Worm (Caenorhabditis elegans) whole organism, young adult: ENCODE data around the gene K02C4.3.

Experiments used
- B0035.1 ChIP-seq: sonication (generic microtip); optimal IDR thresholded peaks from 2 replicates; lab custom pipeline; 2016; ENCODE audit warnings: missing genetic modification characterization, mild to moderate bottlenecking, missing compliant biosample characterization, missing genotype, missing genetic modification reagents
- B0336.3 ChIP-seq: fragments of 200-800 bp; sonication (Bioruptor generic); IDR thresholded peaks from 2 replicates; pipeline ENCODE4 v1.3.6; 2022; ENCODE audit warnings: missing genetic modification characterization, missing compliant biosample characterization
- C17E4.6 ChIP-seq: fragments of 200-800 bp; sonication (Bioruptor generic); IDR thresholded peaks from 2 replicates; pipeline ENCODE4 v1.3.6; 2022; ENCODE audit warnings: missing genetic modification reagents, missing genetic modification characterization, missing compliant biosample characterization
- F10E7.11 ChIP-seq: sonication (generic microtip); optimal IDR thresholded peaks from 2 replicates; lab custom pipeline; 2017; ENCODE audit warnings: mild to moderate bottlenecking, missing genetic modification characterization, moderate library complexity, missing compliant biosample characterization
- F22D6.2 ChIP-seq: sonication (generic microtip); optimal IDR thresholded peaks from 2 replicates; lab custom pipeline; 2016; ENCODE audit warnings: mild to moderate bottlenecking, missing genetic modification characterization, missing compliant biosample characterization
- F37B4.10 ChIP-seq: fragments of 200-800 bp; sonication (Bioruptor generic); IDR thresholded peaks from 2 replicates; pipeline ENCODE4 v1.3.6; 2022; ENCODE audit warnings: missing genetic modification characterization, missing compliant biosample characterization
- F39B2.1 ChIP-seq: fragments of 200-800 bp; sonication (Bioruptor generic); IDR thresholded peaks from 2 replicates; pipeline ENCODE4 v1.3.6; 2022; ENCODE audit warnings: missing genetic modification reagents, missing genetic modification characterization, missing compliant biosample characterization
- F52B5.7 ChIP-seq: sonication (generic microtip); optimal IDR thresholded peaks from 2 replicates; lab custom pipeline; 2016; ENCODE audit warnings: mild to moderate bottlenecking, missing genetic modification characterization, missing compliant biosample characterization
- K11D2.4 ChIP-seq: fragments of 200-800 bp; sonication (Bioruptor generic); IDR thresholded peaks from 2 replicates; pipeline ENCODE4 v1.3.6; 2022; ENCODE audit warnings: missing genetic modification reagents, missing genetic modification characterization, missing compliant biosample characterization
- T07F8.4 ChIP-seq: sonication (generic microtip); optimal IDR thresholded peaks from 2 replicates; lab custom pipeline; 2016; ENCODE audit warnings: mild to moderate bottlenecking, missing genetic modification characterization, moderate library complexity, missing compliant biosample characterization
- Y53F4B.3 ChIP-seq: fragments of 200-800 bp; sonication (Bioruptor generic); IDR thresholded peaks from 2 replicates; pipeline ENCODE4 v1.3.6; 2022; ENCODE audit warnings: missing genetic modification reagents, missing genetic modification characterization, missing compliant biosample characterization
- Y67H2A.10 ChIP-seq: fragments of 200-800 bp; sonication (Bioruptor generic); conservative IDR thresholded peaks from 2 replicates; pipeline ENCODE4 v1.3.6; 2022; ENCODE audit warnings: missing genetic modification reagents, missing genetic modification characterization, missing compliant biosample characterization
- Y79H2A.3 ChIP-seq: fragments of 200-800 bp; sonication (Bioruptor generic); conservative IDR thresholded peaks from 2 replicates; pipeline ENCODE4 v1.3.6; 2022; ENCODE audit warnings: missing genetic modification reagents, missing genetic modification characterization, missing compliant biosample characterization
- aptf-2 ChIP-seq: fragments of 200-800 bp; sonication (Bioruptor generic); conservative IDR thresholded peaks from 2 replicates; pipeline ENCODE4 v1.3.6; 2022; ENCODE audit warnings: missing genetic modification reagents, missing genetic modification characterization, missing compliant biosample characterization
- athp-1 ChIP-seq: sonication (generic microtip); optimal IDR thresholded peaks from 2 replicates; lab custom pipeline; 2017; ENCODE audit warnings: mild to moderate bottlenecking, missing genetic modification characterization, missing compliant biosample characterization
- attf-6 ChIP-seq: fragments of 200-800 bp; sonication (Bioruptor generic); IDR thresholded peaks from 2 replicates; pipeline ENCODE4 v1.3.6; 2022; ENCODE audit warnings: missing genetic modification reagents, missing genetic modification characterization, missing compliant biosample characterization
- ccch-3 ChIP-seq: fragments of 200-800 bp; sonication (Bioruptor generic); optimal IDR thresholded peaks from 2 replicates; lab custom pipeline; 2018; ENCODE audit warnings: mild to moderate bottlenecking, missing genetic modification characterization, missing compliant biosample characterization
- cebp-1 ChIP-seq, 2 experiments: fragments of 200-800 bp in 1 of 2; sonication (Bioruptor generic) in 1 of 2; sonication (generic microtip) in 1 of 2; IDR thresholded peaks in 1 of 2; optimal IDR thresholded peaks in 1 of 2; 2 replicates each; pipeline versions ENCODE4 v1.3.6 to Lab custom; 2017 to 2022; ENCODE audit warnings: missing compliant biosample characterization in 2 of 2, missing genetic modification characterization in 2 of 2, mild to moderate bottlenecking in 1 of 2, missing genetic modification reagents in 1 of 2, moderate library complexity in 1 of 2
- ceh-79 ChIP-seq: sonication (generic microtip); optimal IDR thresholded peaks from 2 replicates; lab custom pipeline; 2017; ENCODE audit warnings: mild to moderate bottlenecking, missing genetic modification characterization, missing compliant biosample characterization
- dox-1 ChIP-seq: fragments of 200-800 bp; sonication (Bioruptor generic); IDR thresholded peaks from 2 replicates; pipeline ENCODE4 v1.3.6; 2022; ENCODE audit warnings: missing genetic modification reagents, missing genetic modification characterization, missing compliant biosample characterization
- ets-4 ChIP-seq: fragments of 200-800 bp; sonication (Bioruptor generic); optimal IDR thresholded peaks from 2 replicates; lab custom pipeline; 2018; ENCODE audit warnings: mild to moderate bottlenecking, missing genetic modification characterization, missing compliant biosample characterization
- him-1 ChIP-seq: sonication (generic microtip); optimal IDR thresholded peaks from 2 replicates; lab custom pipeline; 2016; ENCODE audit warnings: missing genotype, missing genetic modification reagents, missing genetic modification characterization, missing compliant biosample characterization
- let-526 ChIP-seq: fragments of 200-800 bp; sonication (Bioruptor generic); IDR thresholded peaks from 2 replicates; pipeline ENCODE4 v1.3.6; 2022; ENCODE audit warnings: missing genetic modification reagents, missing genetic modification characterization, missing compliant biosample characterization
- let-607 ChIP-seq, 2 experiments: fragments of 200-800 bp in 1 of 2; sonication (Bioruptor generic) in 1 of 2; sonication (generic microtip) in 1 of 2; optimal IDR thresholded peaks; 2 replicates each; lab custom pipeline; 2016 to 2018; ENCODE audit warnings: mild to moderate bottlenecking in 2 of 2, missing compliant biosample characterization in 2 of 2, missing genetic modification characterization in 2 of 2, moderate library complexity in 2 of 2, missing genotype in 1 of 2
- lin-35 ChIP-seq, 3 experiments: fragments of 150-350 bp in 2 of 3; sonication (generic microtip) in 1 of 3; optimal IDR thresholded peaks; 2 replicates each; lab custom pipeline; 2014 to 2018; ENCODE audit warnings: missing biosample characterization in 3 of 3, missing genetic modification characterization in 3 of 3, missing genetic modification reagents in 3 of 3
- lin-40 ChIP-seq: sonication (generic microtip); optimal IDR thresholded peaks from 2 replicates; lab custom pipeline; 2016; ENCODE audit warnings: missing genetic modification characterization, mild to moderate bottlenecking, missing compliant biosample characterization, missing genotype, missing genetic modification reagents
- lin-54 ChIP-seq: fragments of 200-800 bp; sonication (Bioruptor generic); optimal IDR thresholded peaks from 2 replicates; lab custom pipeline; 2018; ENCODE audit warnings: mild to moderate bottlenecking, missing genetic modification characterization, missing compliant biosample characterization
- lir-1 ChIP-seq: fragments of 200-800 bp; sonication (Bioruptor generic); conservative IDR thresholded peaks from 2 replicates; pipeline ENCODE4 v1.3.6; 2022; ENCODE audit warnings: missing genetic modification reagents, missing genetic modification characterization, missing compliant biosample characterization
- lsy-27 ChIP-seq: sonication (generic microtip); optimal IDR thresholded peaks from 2 replicates; lab custom pipeline; 2017; ENCODE audit warnings: missing genetic modification characterization, mild to moderate bottlenecking, missing compliant biosample characterization, antibody characterized with exemption, missing genotype, borderline replicate concordance; ENCODE audit not compliant: insufficient read depth
- madf-3 ChIP-seq: fragments of 200-800 bp; sonication (Bioruptor generic); IDR thresholded peaks from 2 replicates; pipeline ENCODE4 v1.3.6; 2022; ENCODE audit warnings: missing genetic modification reagents, missing genetic modification characterization, missing compliant biosample characterization
- madf-8 ChIP-seq: fragments of 200-800 bp; sonication (Bioruptor generic); conservative IDR thresholded peaks from 2 replicates; pipeline ENCODE4 v1.3.6; 2022; ENCODE audit warnings: missing genetic modification reagents, missing genetic modification characterization, missing compliant biosample characterization
- mel-28 ChIP-seq: sonication (generic microtip); optimal IDR thresholded peaks from 2 replicates; lab custom pipeline; 2016; ENCODE audit warnings: borderline replicate concordance, mild to moderate bottlenecking, missing genetic modification characterization, missing compliant biosample characterization
- mes-4 ChIP-seq: sonication (generic microtip); optimal IDR thresholded peaks from 2 replicates; lab custom pipeline; 2016; ENCODE audit warnings: missing genotype, missing genetic modification characterization, missing compliant biosample characterization
- mxl-1 ChIP-seq: sonication (generic microtip); optimal IDR thresholded peaks from 2 replicates; lab custom pipeline; 2016; ENCODE audit warnings: missing genetic modification characterization, missing compliant biosample characterization
- nfya-1 ChIP-seq: sonication (generic microtip); optimal IDR thresholded peaks from 2 replicates; lab custom pipeline; 2017; ENCODE audit warnings: antibody characterized with exemption, missing compliant biosample characterization, missing genetic modification characterization, borderline replicate concordance; ENCODE audit not compliant: insufficient read depth
- pbrm-1 ChIP-seq: fragments of 200-800 bp; sonication (Bioruptor generic); IDR thresholded peaks from 2 replicates; pipeline ENCODE4 v1.3.6; 2022; ENCODE audit warnings: missing genetic modification reagents, missing genetic modification characterization, missing compliant biosample characterization
- rcor-1 ChIP-seq: fragments of 200-800 bp; sonication (Bioruptor generic); IDR thresholded peaks from 2 replicates; pipeline ENCODE4 v1.3.6; 2022; ENCODE audit warnings: missing genetic modification reagents, missing genetic modification characterization, missing compliant biosample characterization
- rec-8 ChIP-seq, 2 experiments: sonication (generic microtip); optimal IDR thresholded peaks; 2 replicates each; lab custom pipeline; 2016; ENCODE audit warnings: mild to moderate bottlenecking in 2 of 2, missing genetic modification characterization in 2 of 2, missing genetic modification reagents in 2 of 2, missing genotype in 2 of 2, missing biosample characterization in 1 of 2, missing compliant biosample characterization in 1 of 2, moderate library complexity in 1 of 2
- repo-1 ChIP-seq: sonication (generic microtip); optimal IDR thresholded peaks from 2 replicates; lab custom pipeline; 2017; ENCODE audit warnings: mild to moderate bottlenecking, missing genetic modification characterization, missing compliant biosample characterization
- sea-2 ChIP-seq: fragments of 200-800 bp; sonication (Bioruptor generic); IDR thresholded peaks from 2 replicates; pipeline ENCODE4 v1.3.6; 2022; ENCODE audit warnings: missing genetic modification characterization, missing compliant biosample characterization
- snpc-1.1 ChIP-seq: sonication (generic microtip); optimal IDR thresholded peaks from 2 replicates; lab custom pipeline; 2017; ENCODE audit warnings: missing genetic modification characterization, mild to moderate bottlenecking, missing compliant biosample characterization, antibody characterized with exemption, moderate library complexity, missing genotype, missing genetic modification reagents; ENCODE audit not compliant: insufficient read depth
- xnd-1 ChIP-seq: sonication (generic microtip); optimal IDR thresholded peaks from 2 replicates; lab custom pipeline; 2016; ENCODE audit warnings: missing genotype, missing genetic modification reagents, missing genetic modification characterization, missing compliant biosample characterization
- zfh-2 ChIP-seq: fragments of 200-800 bp; sonication (Bioruptor generic); conservative IDR thresholded peaks from 2 replicates; pipeline ENCODE4 v1.3.6; 2022; ENCODE audit warnings: missing genetic modification reagents, missing genetic modification characterization, missing compliant biosample characterization
- zim-3 ChIP-seq: sonication (generic microtip); optimal IDR thresholded peaks from 2 replicates; lab custom pipeline; 2017; ENCODE audit warnings: mild to moderate bottlenecking, missing genetic modification characterization, moderate library complexity, missing compliant biosample characterization
- ztf-28 ChIP-seq: fragments of 200-800 bp; sonication (Bioruptor generic); IDR thresholded peaks from 2 replicates; pipeline ENCODE4 v1.3.6; 2022; ENCODE audit warnings: missing genetic modification reagents, missing genetic modification characterization, missing compliant biosample characterization
- ztf-3 ChIP-seq: fragments of 200-800 bp; sonication (Bioruptor generic); optimal IDR thresholded peaks from 2 replicates; lab custom pipeline; 2018; ENCODE audit warnings: mild to moderate bottlenecking, missing genetic modification characterization, missing compliant biosample characterization

The K02C4.3 gene

ce11 chrII:8075324-8075810 is 11.3 kb downstream of the K02C4.3 start, which contains the start of gene K02C4.2 (continued):
- TF ChIP-seq mes-4 (tag; lab: Kevin White, UChicago) (peak; percentile 81), madf-8 (GFP tag; lab: Robert Waterston, UW) (no peak), ets-4 (GFP tag; lab: Kevin White, UChicago) (peak; percentile 79), F10E7.11 (tag; lab: Kevin White, UChicago) (no peak), T07F8.4 (tag; lab: Kevin White, UChicago) (peak; percentile 77), Y79H2A.3 (no peak; the same call in 1 of the 2 replicates), lin-35 (GFP tag; optimal IDR thresholded peaks at IDR 0.05; lab: Kevin White, UChicago) (peak in 1 of 3 experiments; percentile 72), nfya-1 (tag; lab: Kevin White, UChicago) (no peak), B0035.1 (tag; lab: Kevin White, UChicago) (peak; percentile 19), rcor-1 (GFP tag; lab: Robert Waterston, UW) (peak; percentile 77), aptf-2 (GFP tag; lab: Robert Waterston, UW) (peak; percentile 65; the same call in 1 of the 2 replicates), ztf-3 (GFP tag; lab: Kevin White, UChicago) (peak; percentile 69), lin-40 (tag; lab: Kevin White, UChicago) (peak; percentile 69), zim-3 (tag; lab: Kevin White, UChicago) (peak; percentile 89), athp-1 (peak; percentile 60), lin-54 (GFP tag; lab: Kevin White, UChicago) (peak; percentile 76), him-1 (peak; percentile 99), F39B2.1 (GFP tag; lab: Robert Waterston, UW) (no peak), ceh-79 (tag; lab: Kevin White, UChicago) (peak; percentile 56), F22D6.2 (no peak), snpc-1.1 (tag; lab: Kevin White, UChicago) (peak; percentile 34), let-607 (tag; optimal IDR thresholded peaks at IDR 0.05; lab: Kevin White, UChicago) (peak; percentile 61 to 72), mxl-1 (tag; lab: Kevin White, UChicago) (peak; percentile 87), lsy-27 (no peak), K11D2.4 (GFP tag; lab: Robert Waterston, UW) (no peak), dox-1 (GFP tag; lab: Robert Waterston, UW) (peak; percentile 91), lir-1 (GFP tag; lab: Robert Waterston, UW) (no peak; the same call in 1 of the 2 replicates), B0336.3 (peak; percentile 67), F37B4.10 (GFP tag; lab: Robert Waterston, UW) (0 out of 2 replicates have a peak, but pooled peaks have one; percentile 35), sea-2 (0 out of 2 replicates have a peak, but pooled peaks have one; percentile 58), F52B5.7 (tag; lab: Kevin White, UChicago) (peak; percentile 93), rec-8 (tag; optimal IDR thresholded peaks at IDR 0.05; lab: Kevin White, UChicago) (peak; percentile 70 to 73), mel-28 (no peak), C17E4.6 (GFP tag; lab: Robert Waterston, UW) (no peak), xnd-1 (tag; lab: Kevin White, UChicago) (peak; percentile 17), Y67H2A.10 (GFP tag; lab: Robert Waterston, UW) (no peak), ztf-28 (GFP tag; lab: Robert Waterston, UW) (peak; percentile 73; the same call in 1 of the 2 replicates), attf-6 (GFP tag; lab: Robert Waterston, UW) (no peak), Y53F4B.3 (GFP tag; lab: Robert Waterston, UW) (no peak), pbrm-1 (peak; percentile 66; the same call in 1 of the 2 replicates), madf-3 (GFP tag; lab: Robert Waterston, UW) (0 out of 2 replicates have a peak, but pooled peaks have one; percentile 67), zfh-2 (GFP tag; lab: Robert Waterston, UW) (no peak), ccch-3 (GFP tag; lab: Kevin White, UChicago) (no peak), let-526 (GFP tag; lab: Robert Waterston, UW) (peak; percentile 58; the same call in 1 of the 2 replicates), repo-1 (peak; percentile 87), cebp-1 (GFP tag; IDR thresholded peaks at IDR 0.05; lab: Robert Waterston, UW) (0 out of 2 replicates have a peak, but pooled peaks have one; percentile 27), cebp-1 (tag; optimal IDR thresholded peaks at IDR 0.05; lab: Kevin White, UChicago) (peak; percentile 71)
